Fruit fly (Drosophila melanogaster) whole organism, prepupa: ENCODE measurements around the gene CG34125.

ENCODE experiments used
- Blimp-1 ChIP-seq: fragments of 200-800 bp; sonication (Bioruptor generic); optimal IDR thresholded peaks from 3 replicates; lab custom pipeline; 2017; ENCODE audit warnings: missing biosample characterization, missing genetic modification characterization, mild to moderate bottlenecking, moderate library complexity, missing genetic modification reagents
- CG10631 ChIP-seq: fragments of 200-800 bp; sonication (Bioruptor generic); optimal IDR thresholded peaks from 2 replicates; lab custom pipeline; 2016; ENCODE audit warnings: missing biosample characterization, missing genetic modification characterization
- CG10669 ChIP-seq: fragments of 200-800 bp; sonication (Bioruptor generic); optimal IDR thresholded peaks from 3 replicates; lab custom pipeline; 2018; ENCODE audit warnings: missing biosample characterization, mild to moderate bottlenecking, missing genetic modification characterization, moderate library complexity
- CG11294 ChIP-seq: fragments of 200-800 bp; sonication (Bioruptor generic); IDR thresholded peaks from 2 replicates; pipeline ENCODE4 v1.3.6; 2022; ENCODE audit warnings: missing biosample characterization, missing genetic modification characterization
- CG11762 ChIP-seq: fragments of 200-800 bp; sonication (Bioruptor generic); optimal IDR thresholded peaks from 3 replicates; lab custom pipeline; 2016; ENCODE audit warnings: missing biosample characterization, missing genetic modification characterization; ENCODE audit not compliant: insufficient read depth
- CG15336 ChIP-seq: fragments of 200-800 bp; sonication (Bioruptor generic); IDR thresholded peaks from 2 replicates; pipeline ENCODE4 v1.3.6; 2022; ENCODE audit warnings: missing biosample characterization, missing genetic modification characterization
- CG16779 ChIP-seq: fragments of 200-800 bp; sonication (Bioruptor generic); optimal IDR thresholded peaks from 3 replicates; lab custom pipeline; 2017; ENCODE audit warnings: missing biosample characterization, mild to moderate bottlenecking, missing genetic modification characterization
- CG3032 ChIP-seq: fragments of 200-800 bp; optimal IDR thresholded peaks from 2 replicates; lab custom pipeline; 2019; ENCODE audit warnings: missing biosample characterization, mild to moderate bottlenecking, missing genetic modification characterization, moderate library complexity
- CG31627 ChIP-seq: fragments of 200-800 bp; sonication (Bioruptor generic); optimal IDR thresholded peaks from 3 replicates; lab custom pipeline; 2016; ENCODE audit warnings: missing biosample characterization, missing genetic modification characterization
- CG34406 ChIP-seq: fragments of 200-800 bp; sonication (Bioruptor generic); optimal IDR thresholded peaks from 3 replicates; lab custom pipeline; 2016; ENCODE audit warnings: missing biosample characterization, missing genetic modification characterization
- CG3919 ChIP-seq: fragments of 200-800 bp; sonication (Bioruptor generic); optimal IDR thresholded peaks from 3 replicates; lab custom pipeline; 2016; ENCODE audit warnings: missing biosample characterization, missing genetic modification characterization
- CG4318 ChIP-seq: fragments of 200-800 bp; sonication (Bioruptor generic); optimal IDR thresholded peaks from 3 replicates; lab custom pipeline; 2017; ENCODE audit warnings: missing biosample characterization, mild to moderate bottlenecking, missing genetic modification characterization
- CG6163 ChIP-seq: fragments of 200-800 bp; sonication (Bioruptor generic); IDR thresholded peaks from 3 replicates; pipeline ENCODE4 v1.3.6; 2022; ENCODE audit warnings: missing biosample characterization, missing genetic modification characterization
- CG6276 ChIP-seq: fragments of 200-800 bp; sonication (Bioruptor generic); optimal IDR thresholded peaks from 2 replicates; lab custom pipeline; 2017; ENCODE audit warnings: missing biosample characterization, mild to moderate bottlenecking, missing genetic modification characterization
- CG6792 ChIP-seq: fragments of 200-800 bp; sonication (Bioruptor generic); optimal IDR thresholded peaks from 3 replicates; lab custom pipeline; 2016; ENCODE audit warnings: missing biosample characterization, missing genetic modification characterization
- CG6808 ChIP-seq: fragments of 200-800 bp; sonication (Bioruptor generic); optimal IDR thresholded peaks from 3 replicates; lab custom pipeline; 2017; ENCODE audit warnings: missing biosample characterization, missing genetic modification characterization, mild to moderate bottlenecking, moderate library complexity, missing genetic modification reagents
- CG6854 ChIP-seq: fragments of 200-800 bp; sonication (Bioruptor generic); optimal IDR thresholded peaks from 2 replicates; lab custom pipeline; 2017; ENCODE audit warnings: missing biosample characterization, mild to moderate bottlenecking, missing genetic modification characterization
- CG8119 ChIP-seq: fragments of 200-800 bp; sonication (Bioruptor generic); IDR thresholded peaks from 3 replicates; pipeline ENCODE4 v1.3.6; 2022; ENCODE audit warnings: missing biosample characterization, missing genetic modification characterization
- CG8632 ChIP-seq: fragments of 200-800 bp; sonication (Bioruptor generic); optimal IDR thresholded peaks from 3 replicates; lab custom pipeline; 2016; ENCODE audit warnings: missing biosample characterization, missing genetic modification characterization
- Eip75B ChIP-seq: fragments of 200-800 bp; sonication (Bioruptor generic); optimal IDR thresholded peaks from 3 replicates; lab custom pipeline; 2016; ENCODE audit warnings: missing biosample characterization, missing genetic modification characterization
- Eip78C ChIP-seq: fragments of 200-800 bp; sonication (Bioruptor generic); peaks from one replicate; lab custom pipeline; 2016; ENCODE audit warnings: missing biosample characterization, missing genetic modification characterization
- Eip93F ChIP-seq: fragments of 200-800 bp; sonication (Bioruptor generic); optimal IDR thresholded peaks from 2 replicates; lab custom pipeline; 2016; ENCODE audit warnings: missing biosample characterization, mild to moderate bottlenecking, missing genetic modification characterization
- Ets21C ChIP-seq: fragments of 200-800 bp; sonication (Bioruptor generic); optimal IDR thresholded peaks from 3 replicates; lab custom pipeline; 2016; ENCODE audit warnings: missing biosample characterization, missing genetic modification characterization
- Ets96B ChIP-seq: fragments of 200-800 bp; optimal IDR thresholded peaks from 2 replicates; lab custom pipeline; 2019; ENCODE audit warnings: missing biosample characterization, mild to moderate bottlenecking, missing genetic modification characterization, moderate library complexity
- Hr38 ChIP-seq: sonication (Bioruptor generic); optimal IDR thresholded peaks from 2 replicates; lab custom pipeline; 2016; ENCODE audit warnings: missing biosample characterization, missing genetic modification characterization
- Hr4 ChIP-seq: fragments of 200-800 bp; sonication (Bioruptor generic); optimal IDR thresholded peaks from 3 replicates; lab custom pipeline; 2016; ENCODE audit warnings: missing biosample characterization, missing genetic modification characterization
- Met ChIP-seq: fragments of 200-800 bp; sonication (Bioruptor generic); optimal IDR thresholded peaks from 3 replicates; lab custom pipeline; 2016; ENCODE audit warnings: missing biosample characterization, missing genetic modification characterization
- OdsH ChIP-seq: fragments of 200-800 bp; sonication (Bioruptor generic); optimal IDR thresholded peaks from 3 replicates; lab custom pipeline; 2016; ENCODE audit warnings: missing biosample characterization, missing genetic modification characterization
- Smox ChIP-seq: fragments of 200-800 bp; sonication (Bioruptor generic); optimal IDR thresholded peaks from 3 replicates; lab custom pipeline; 2016; ENCODE audit warnings: missing biosample characterization, missing genetic modification characterization
- Sox102F ChIP-seq: fragments of 200-800 bp; sonication (Bioruptor generic); optimal IDR thresholded peaks from 2 replicates; lab custom pipeline; 2016; ENCODE audit warnings: missing biosample characterization, mild to moderate bottlenecking, missing genetic modification characterization
- Sox14 ChIP-seq: fragments of 200-800 bp; sonication (Bioruptor generic); optimal IDR thresholded peaks from 3 replicates; lab custom pipeline; 2016; ENCODE audit warnings: missing biosample characterization, missing genetic modification characterization
- Sox15 ChIP-seq: fragments of 200-800 bp; sonication (Bioruptor generic); optimal IDR thresholded peaks from 3 replicates; lab custom pipeline; 2016; ENCODE audit warnings: missing biosample characterization, missing genetic modification characterization
- achi ChIP-seq: fragments of 200-800 bp; sonication (Bioruptor generic); optimal IDR thresholded peaks from 3 replicates; lab custom pipeline; 2016; ENCODE audit warnings: missing biosample characterization, missing genetic modification characterization
- cyc ChIP-seq: fragments of 200-800 bp; sonication (Bioruptor generic); optimal IDR thresholded peaks from 3 replicates; lab custom pipeline; 2016; ENCODE audit warnings: missing biosample characterization, missing genetic modification characterization
- dac ChIP-seq: fragments of 200-800 bp; sonication (Bioruptor generic); optimal IDR thresholded peaks from 2 replicates; lab custom pipeline; 2017; ENCODE audit warnings: missing biosample characterization, mild to moderate bottlenecking, missing genetic modification characterization
- eg ChIP-seq: fragments of 200-800 bp; sonication (Bioruptor generic); IDR thresholded peaks from 3 replicates; pipeline ENCODE4 v1.3.6; 2022; ENCODE audit warnings: missing biosample characterization, missing genetic modification characterization
- esn ChIP-seq: fragments of 200-800 bp; sonication (Bioruptor generic); optimal IDR thresholded peaks from 2 replicates; lab custom pipeline; 2016; ENCODE audit warnings: missing biosample characterization, mild to moderate bottlenecking, missing genetic modification characterization, moderate library complexity
- pdm3 ChIP-seq: fragments of 200-800 bp; sonication (Bioruptor generic); optimal IDR thresholded peaks from 3 replicates; lab custom pipeline; 2016; ENCODE audit warnings: missing biosample characterization, missing genetic modification characterization
- salr ChIP-seq, 2 experiments: fragments of 200-800 bp; sonication (Bioruptor generic); optimal IDR thresholded peaks; 3 replicates each; lab custom pipeline; 2016 to 2018; ENCODE audit warnings: missing biosample characterization in 2 of 2, missing genetic modification characterization in 2 of 2, mild to moderate bottlenecking in 1 of 2
- spab ChIP-seq: fragments of 200-800 bp; sonication (Bioruptor generic); optimal IDR thresholded peaks from 2 replicates; lab custom pipeline; 2017; ENCODE audit warnings: missing biosample characterization, mild to moderate bottlenecking, missing genetic modification characterization, missing genetic modification reagents
- svp ChIP-seq: fragments of 200-800 bp; sonication (Bioruptor generic); peaks from one replicate; lab custom pipeline; 2016; ENCODE audit warnings: missing biosample characterization, missing genetic modification characterization
- topi ChIP-seq: fragments of 200-800 bp; sonication (Bioruptor generic); optimal IDR thresholded peaks from 3 replicates; lab custom pipeline; 2016; ENCODE audit warnings: missing biosample characterization, missing genetic modification characterization
- vri ChIP-seq: fragments of 200-800 bp; sonication (Bioruptor generic); optimal IDR thresholded peaks from 3 replicates; lab custom pipeline; 2016; ENCODE audit warnings: missing biosample characterization, mild to moderate bottlenecking, missing genetic modification characterization

CG34125 gene

DNA sequence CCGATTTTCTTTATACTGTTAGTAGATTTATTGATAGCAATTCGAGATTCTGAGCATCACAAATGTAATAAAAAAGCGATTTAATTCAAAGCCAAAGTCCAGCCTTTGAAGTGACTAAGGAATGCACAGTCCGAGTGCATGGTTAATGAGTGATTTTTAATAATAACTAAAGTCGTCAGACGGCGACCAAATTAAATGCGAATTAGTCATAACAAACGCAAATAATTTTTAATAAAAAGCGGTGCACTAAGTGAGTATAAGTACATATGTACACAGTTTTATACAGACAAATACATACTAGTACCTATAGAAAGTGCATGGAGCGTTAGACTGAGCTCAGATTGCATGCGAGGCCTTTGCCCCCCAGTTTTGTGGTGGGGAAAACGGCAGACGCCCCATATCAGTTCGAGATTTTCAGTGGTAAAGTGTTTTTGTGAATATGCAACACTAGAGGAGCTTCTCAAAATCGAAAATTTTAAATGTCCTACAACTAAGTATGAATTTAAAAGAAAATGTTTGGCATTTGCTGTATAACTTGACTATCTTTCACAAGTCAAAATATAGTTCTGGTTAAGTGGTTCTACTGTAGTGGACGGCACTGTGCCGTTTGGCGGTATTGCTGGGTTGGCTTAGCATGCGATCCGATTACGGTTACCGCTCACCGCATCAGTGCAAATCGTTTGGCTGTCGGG is 37.4 kb downstream of the CG34125 start (continued):
- TF ChIP-seq Ets21C (GFP tag; lab: Kevin White, UChicago) (no peak), Smox (no peak), Hr4 (GFP tag; lab: Kevin White, UChicago) (peak; percentile 83), CG6276 (GFP tag; lab: Kevin White, UChicago) (peak; percentile 63), topi (peak; percentile 2), Eip75B (GFP tag; lab: Kevin White, UChicago) (no peak), CG31627 (peak; percentile 12), dac (GFP tag; lab: Kevin White, UChicago) (peak; percentile 45), CG10631 (GFP tag; lab: Kevin White, UChicago) (peak; percentile 15), achi (GFP tag; lab: Kevin White, UChicago) (peak; percentile 37), vri (GFP tag; lab: Kevin White, UChicago) (peak; percentile 45), cyc (GFP tag; lab: Kevin White, UChicago) (peak; percentile 10), pdm3 (peak; percentile 47), CG6792 (GFP tag; lab: Kevin White, UChicago) (peak; percentile 9), esn (GFP tag; lab: Kevin White, UChicago) (peak; percentile 41), Eip93F (GFP tag; lab: Kevin White, UChicago) (no peak), CG11762 (GFP tag; lab: Kevin White, UChicago) (no peak)
- TF ChIP-seq, all 60 proteins: peak for 32

- TF ChIP-seq CG3032 (no peak), CG31627 (no peak), CG6163 (0 out of 3 replicates have a peak, but pooled peaks have one; percentile 8)
These were observed 38.4 kb downstream of the CG34125 start for dm6 chr2L:5003670-5004453.

DNA sequence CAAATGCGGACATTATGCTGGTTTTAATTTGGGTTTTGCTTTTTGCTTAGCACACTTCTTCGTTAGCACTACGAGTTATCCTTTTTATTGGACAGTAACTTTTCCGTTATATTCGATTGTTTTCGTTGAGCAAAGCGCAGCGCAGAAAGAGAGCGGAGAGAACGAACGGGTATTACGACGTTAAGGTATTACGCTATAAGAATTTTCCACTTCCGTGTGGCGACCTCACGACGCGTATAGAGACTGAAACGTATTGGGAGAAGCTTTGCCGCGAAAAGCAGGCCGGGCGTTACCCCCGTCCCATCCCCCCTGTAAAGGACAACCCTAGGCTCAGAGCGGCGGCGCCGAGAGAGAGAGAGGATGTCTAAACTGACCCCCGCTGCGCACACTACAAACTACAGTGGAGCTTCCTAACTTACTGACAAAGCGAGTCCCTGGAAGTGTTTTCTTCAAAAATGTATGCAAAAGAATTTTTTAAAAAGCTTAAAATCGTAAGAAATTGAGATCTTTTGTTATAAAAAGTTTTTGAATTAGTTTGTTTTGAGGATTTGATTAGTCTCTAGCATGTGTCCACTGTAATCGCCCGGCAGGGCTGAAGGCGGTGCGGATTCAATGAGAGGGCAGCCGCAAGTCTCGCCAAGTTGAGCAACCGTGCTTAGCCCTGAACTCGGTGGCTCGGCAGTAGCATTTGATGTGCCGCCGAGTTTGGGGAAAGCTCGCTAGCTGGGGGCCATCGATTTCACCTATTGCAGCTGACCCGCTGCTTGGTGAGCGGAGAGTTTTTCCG is 39.4 kb downstream of the CG34125 start:
- TF ChIP-seq CG11294 (peak; percentile 89), Sox102F (GFP tag; lab: Kevin White, UChicago) (peak; percentile 89), salr (GFP tag; optimal IDR thresholded peaks at IDR 0.05; lab: Kevin White, UChicago) (peak; percentile 80 to 82), svp (GFP tag; lab: Kevin White, UChicago) (peak; percentile 94), CG34406 (peak; percentile 80), spab (GFP tag; lab: Kevin White, UChicago) (peak; percentile 82), CG6163 (peak; percentile 95), CG6808 (GFP tag; lab: Kevin White, UChicago) (peak; percentile 82), CG6792 (GFP tag; lab: Kevin White, UChicago) (peak; percentile 91), CG6854 (GFP tag; lab: Kevin White, UChicago) (peak; percentile 29), Sox14 (GFP tag; lab: Kevin White, UChicago) (peak; percentile 91), CG10631 (GFP tag; lab: Kevin White, UChicago) (peak; percentile 90), CG10669 (GFP tag; lab: Kevin White, UChicago) (peak; percentile 89), Met (GFP tag; lab: Kevin White, UChicago) (peak; percentile 87), OdsH (GFP tag; lab: Kevin White, UChicago) (peak; percentile 90), CG15336 (peak; percentile 88), Hr38 (peak; percentile 19), CG3919 (peak; percentile 91), CG8632 (GFP tag; lab: Kevin White, UChicago) (peak; percentile 81), Ets96B (tag; lab: Kevin White, UChicago) (peak; percentile 90), topi (peak; percentile 88), CG4318 (GFP tag; lab: Kevin White, UChicago) (no peak), CG8119 (GFP tag; lab: Robert Waterston, UW) (peak; percentile 88), Ets21C (GFP tag; lab: Kevin White, UChicago) (peak; percentile 82), eg (peak; percentile 89), CG11762 (GFP tag; lab: Kevin White, UChicago) (peak; percentile 83), Blimp-1 (GFP tag; lab: Kevin White, UChicago) (peak; percentile 47), Eip93F (GFP tag; lab: Kevin White, UChicago) (peak; percentile 72), Sox15 (peak; percentile 82), CG16779 (peak; percentile 80), Eip78C (GFP tag; lab: Kevin White, UChicago) (peak; percentile 96), CG6276 (GFP tag; lab: Kevin White, UChicago) (peak; percentile 74)
